Worm (Caenorhabditis elegans): ENCODE results near the gene ttr-19.
A peak's percentile ranks its signal among the peaks of the same experiment; 100 is the strongest.

The ttr-19 gene

DNA sequence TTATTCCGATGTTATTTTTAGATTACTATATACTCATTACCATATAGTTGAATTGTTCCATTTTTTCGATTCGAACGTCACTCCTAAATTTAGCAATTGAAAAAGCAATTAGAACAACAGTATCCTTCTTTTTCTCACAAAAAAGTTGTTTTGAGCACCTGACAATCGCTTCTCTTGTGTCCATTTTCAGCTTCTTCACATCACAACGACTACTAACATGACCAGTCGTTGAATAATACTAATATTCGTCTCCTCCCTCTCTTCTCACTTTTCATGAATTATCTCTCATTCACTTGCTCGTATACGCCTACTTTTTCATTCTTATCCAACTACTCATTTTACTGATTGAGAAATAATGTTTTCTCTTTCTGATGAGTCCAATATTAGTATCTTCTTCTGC lies 10.5 kb downstream of the ttr-19 start, which contains the start of gene ZK856.14:
ZK856.14 (plus strand) TSS at position 301 of the 400 bp plus-strand sequence.
- no peak for TF ChIP-seq ZK546.5 (tag; optimal IDR thresholded peaks at IDR 0.05)
- TF ChIP-seq ama-1 (optimal IDR thresholded peaks at IDR 0.05) = no peak
- no peak for TF ChIP-seq daf-19 (GFP tag; conservative IDR thresholded peaks at IDR 0.05)
- TF ChIP-seq lin-38 (GFP tag; IDR thresholded peaks at IDR 0.05) = no peak
- no peak for TF ChIP-seq tra-1 (GFP tag; IDR thresholded peaks at IDR 0.05)
- TF ChIP-seq ceh-62 (tag; optimal IDR thresholded peaks at IDR 0.05) = no peak
- TF ChIP-seq aly-2 (tag; optimal IDR thresholded peaks at IDR 0.05) = no peak
- TF ChIP-seq T20F7.1 (GFP tag; optimal IDR thresholded peaks at IDR 0.05) = no peak
- TF ChIP-seq Y5F2A.4 (GFP tag; optimal IDR thresholded peaks at IDR 0.05) = no peak
- TF ChIP-seq nhr-48 (tag; optimal IDR thresholded peaks at IDR 0.05) = no peak

DNA sequence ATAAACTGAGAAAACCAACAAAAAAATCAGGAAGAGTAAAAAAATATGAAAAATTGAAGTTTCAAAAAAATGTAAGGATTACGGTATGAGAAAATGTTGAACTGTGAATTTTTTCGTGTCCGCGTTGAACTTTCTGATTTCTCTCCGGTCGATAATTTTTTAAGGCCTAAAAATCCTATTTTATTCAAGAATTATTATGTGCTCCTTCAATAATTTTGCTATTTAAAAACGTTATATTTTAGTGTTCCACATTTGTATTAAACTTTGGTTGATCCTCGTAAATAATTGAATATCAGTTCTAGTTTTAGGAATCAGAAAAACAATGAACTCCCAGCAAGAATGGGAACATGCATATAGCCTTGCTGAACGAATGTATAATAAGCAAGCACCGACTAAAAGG lies 14.6 kb downstream of the ttr-19 start, which contains the start of gene hpo-40:
hpo-40 (plus strand) TSS at position 301 of the 400 bp plus-strand sequence.
- TF ChIP-seq Y5F2A.4 (GFP tag; optimal IDR thresholded peaks at IDR 0.05) (no peak), madf-9 (GFP tag; conservative IDR thresholded peaks at IDR 0.05) (no peak), tra-1 (GFP tag; IDR thresholded peaks at IDR 0.05) (no peak), ctbp-1 (GFP tag; IDR thresholded peaks at IDR 0.05) (no peak), egl-43 (GFP tag; IDR thresholded peaks at IDR 0.05) (no peak), dmd-9 (GFP tag; IDR thresholded peaks at IDR 0.05) (no peak), spr-1 (tag; optimal IDR thresholded peaks at IDR 0.05) (no peak), cey-2 (tag; optimal IDR thresholded peaks at IDR 0.05; ENCODE audit: borderline replicate concordance, insufficient read depth) (no peak), dpl-1 (GFP tag; optimal IDR thresholded peaks at IDR 0.05) (no peak), lir-3 (tag; optimal IDR thresholded peaks at IDR 0.05) (no peak), sdz-12 (GFP tag; optimal IDR thresholded peaks at IDR 0.05) (no peak), snpc-1.2 (GFP tag; IDR thresholded peaks at IDR 0.05) (no peak), ztf-11 (tag; optimal IDR thresholded peaks at IDR 0.05) (no peak), R02D3.7 (tag; optimal IDR thresholded peaks at IDR 0.05) (no peak)

DNA sequence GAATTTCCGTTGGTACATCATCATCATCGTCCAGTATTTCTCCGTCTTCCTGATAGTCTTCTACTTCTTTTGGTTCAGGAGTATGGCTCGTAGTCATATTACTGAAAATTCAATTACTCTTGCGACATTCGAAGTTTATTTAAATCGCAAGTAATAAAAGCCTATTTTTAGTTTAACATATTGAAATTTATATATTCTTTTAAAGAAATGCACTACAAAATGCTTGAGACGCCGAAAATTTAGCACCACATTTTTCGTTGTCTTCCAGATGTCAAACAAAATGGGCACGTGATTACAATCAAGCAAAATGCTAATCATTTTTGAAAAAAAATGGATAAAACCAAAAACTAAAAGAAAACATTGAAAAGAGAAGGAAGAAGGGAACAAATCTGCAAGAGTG lies 15.2 kb downstream of the ttr-19 start, which contains the start of gene zhit-3:
zhit-3 (minus strand) TSS at position 101 of the 400 bp plus-strand sequence.
- TF ChIP-seq hlh-30 (tag; optimal IDR thresholded peaks at IDR 0.05; ENCODE audit: insufficient read depth) = no peak
- no peak for TF ChIP-seq fos-1 (tag; optimal IDR thresholded peaks at IDR 0.05)
- TF ChIP-seq nhr-77 (tag; optimal IDR thresholded peaks at IDR 0.05) = no peak
- no peak for TF ChIP-seq T26A8.4 (GFP tag; IDR thresholded peaks at IDR 0.05)
- TF ChIP-seq lin-1 (GFP tag; IDR thresholded peaks at IDR 0.05) = no peak
- TF ChIP-seq cey-2 (tag; optimal IDR thresholded peaks at IDR 0.05; ENCODE audit: borderline replicate concordance, insufficient read depth) = no peak
- TF ChIP-seq ceh-28 (tag; optimal IDR thresholded peaks at IDR 0.05) = no peak
- TF ChIP-seq unc-39 (tag; optimal IDR thresholded peaks at IDR 0.05) = no peak
- TF ChIP-seq hlh-11 (tag; optimal IDR thresholded peaks at IDR 0.05) = no peak
- no peak for TF ChIP-seq arid-1 (GFP tag; conservative IDR thresholded peaks at IDR 0.05)

DNA sequence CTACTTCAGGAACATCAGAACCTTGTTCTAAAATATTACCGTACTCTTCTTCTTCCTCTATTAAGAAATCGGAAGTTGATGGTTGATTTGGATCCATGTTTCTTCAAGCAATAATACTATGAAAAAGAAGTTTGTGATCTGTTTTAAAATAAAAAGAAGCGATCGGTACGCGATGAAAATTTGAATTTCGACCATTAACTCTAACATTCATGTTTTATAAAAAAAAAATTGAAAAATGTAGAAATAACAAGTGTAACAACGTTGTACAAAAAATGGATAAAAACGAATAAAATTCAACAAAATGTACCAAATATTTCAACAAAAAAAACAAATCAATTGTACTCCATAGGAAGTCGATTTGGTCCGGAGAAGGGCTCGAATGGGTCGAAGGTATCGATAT lies 17.0 kb downstream of the ttr-19 start, which contains the start of gene tftc-3:
tftc-3 (minus strand) TSS at position 101 of the 400 bp plus-strand sequence.
- TF ChIP-seq T26A8.4 (GFP tag; IDR thresholded peaks at IDR 0.05) (no peak), spr-3 (GFP tag; optimal IDR thresholded peaks at IDR 0.05) (no peak), duxl-1 (tag; optimal IDR thresholded peaks at IDR 0.05; ENCODE audit: poor library complexity) (peak; percentile 35), F44E2.7 (GFP tag; IDR thresholded peaks at IDR 0.05) (no peak), dmd-8 (GFP tag; IDR thresholded peaks at IDR 0.05) (no peak), skn-1 (tag; optimal IDR thresholded peaks at IDR 0.05) (no peak), php-3 (GFP tag; IDR thresholded peaks at IDR 0.05) (no peak), egl-43 (GFP tag; IDR thresholded peaks at IDR 0.05) (no peak), lin-38 (GFP tag; IDR thresholded peaks at IDR 0.05) (no peak)

Measured in whole organism, L4 larva.